Worm (Caenorhabditis elegans) whole organism, late embryonic: ENCODE results near the gene srbc-11.

ENCODE experiments used
- K09A11.1 ChIP-seq: sonication (generic microtip); optimal IDR thresholded peaks from 2 replicates; lab custom pipeline; 2017; ENCODE audit warnings: antibody characterized with exemption, mild to moderate bottlenecking, missing genetic modification characterization, missing compliant biosample characterization; ENCODE audit not compliant: insufficient read depth
- Y22D7AL.16 ChIP-seq: sonication (generic microtip); optimal IDR thresholded peaks from 2 replicates; lab custom pipeline; 2016; ENCODE audit warnings: missing genetic modification characterization, missing compliant biosample characterization
- ceh-6 ChIP-seq: fragments of 200-800 bp; sonication (Bioruptor generic); optimal IDR thresholded peaks from 2 replicates; lab custom pipeline; 2018; ENCODE audit warnings: mild to moderate bottlenecking, missing genetic modification characterization, missing compliant biosample characterization
- gmeb-2 ChIP-seq: sonication (generic microtip); optimal IDR thresholded peaks from 2 replicates; lab custom pipeline; 2016; ENCODE audit warnings: missing genetic modification characterization, inconsistent platforms, missing compliant biosample characterization
- hlh-8 ChIP-seq: sonication (generic microtip); optimal IDR thresholded peaks from 2 replicates; lab custom pipeline; 2016; ENCODE audit warnings: missing genotype, missing genetic modification characterization, missing compliant biosample characterization
- lin-11 ChIP-seq: fragments of 200-800 bp; sonication (Bioruptor generic); optimal IDR thresholded peaks from 2 replicates; lab custom pipeline; 2018; ENCODE audit warnings: mild to moderate bottlenecking, missing genetic modification characterization, missing compliant biosample characterization
- mec-3 ChIP-seq: sonication (generic microtip); optimal IDR thresholded peaks from 2 replicates; lab custom pipeline; 2016; ENCODE audit warnings: borderline replicate concordance, missing genetic modification characterization, missing compliant biosample characterization
- nfya-1 ChIP-seq: sonication (generic microtip); optimal IDR thresholded peaks from 2 replicates; lab custom pipeline; 2017; ENCODE audit warnings: missing genetic modification characterization, mild to moderate bottlenecking, missing compliant biosample characterization, antibody characterized with exemption, moderate library complexity
- nhr-11 ChIP-seq: fragments of 150-350 bp; optimal IDR thresholded peaks from 2 replicates; lab custom pipeline; 2014; ENCODE audit warnings: missing biosample characterization, missing genetic modification characterization
- pax-1 ChIP-seq: fragments of 150-350 bp; optimal IDR thresholded peaks from 2 replicates; lab custom pipeline; 2014; ENCODE audit warnings: missing biosample characterization, missing genetic modification characterization
- pha-4 ChIP-seq: fragments of 150-350 bp; optimal IDR thresholded peaks from 2 replicates; lab custom pipeline; 2018; ENCODE audit warnings: missing biosample characterization, missing genetic modification reagents, missing genetic modification characterization
- pqm-1 ChIP-seq: sonication (generic microtip); optimal IDR thresholded peaks from 2 replicates; lab custom pipeline; 2016; ENCODE audit warnings: missing genetic modification characterization, missing compliant biosample characterization

ce11 chrV:7497440-7497839, 2.4 kb upstream of the srbc-11 start, which contains the start of gene srh-79:
- TF ChIP-seq pqm-1 (tag; lab: Kevin White, UChicago) (no peak), K09A11.1 (tag; lab: Kevin White, UChicago) (no peak), lin-11 (tag; lab: Kevin White, UChicago) (no peak), mec-3 (no peak), hlh-8 (tag; lab: Kevin White, UChicago) (no peak), pax-1 (tag; lab: Kevin White, UChicago) (no peak), gmeb-2 (tag; lab: Kevin White, UChicago) (no peak), ceh-6 (GFP tag; lab: Kevin White, UChicago) (no peak), nfya-1 (tag; lab: Kevin White, UChicago) (no peak), pha-4 (tag; lab: Kevin White, UChicago) (no peak), Y22D7AL.16 (tag; lab: Kevin White, UChicago) (no peak), nhr-11 (tag; lab: Kevin White, UChicago) (no peak)
